Worm (Caenorhabditis elegans): ENCODE data around the gene T28A8.4.

- TF ChIP-seq hmbx-1 (tag; optimal IDR thresholded peaks at IDR 0.05) (no peak), ama-1 (optimal IDR thresholded peaks at IDR 0.05) (no peak), B0310.2 (tag; optimal IDR thresholded peaks at IDR 0.05) (no peak), sea-1 (GFP tag; conservative IDR thresholded peaks at IDR 0.05) (no peak), ceh-36 (tag; optimal IDR thresholded peaks at IDR 0.05) (no peak), F13C5.2 (tag; optimal IDR thresholded peaks at IDR 0.05) (no peak), tra-4 (tag; optimal IDR thresholded peaks at IDR 0.05) (no peak), flt-1 (GFP tag; IDR thresholded peaks at IDR 0.05) (no peak)
Measured at ce11 chrIII:13518437-13518836, 15.0 kb downstream of the T28A8.4 start.
